Fruit fly (Drosophila melanogaster): ENCODE data around the gene eya.

The eya gene

dm6 chr2L:6562358-6562687, 15.5 kb upstream of the eya start:
- TF ChIP-seq tj (GFP tag; optimal IDR thresholded peaks at IDR 0.05) (peak; percentile 94), pad (GFP tag; optimal IDR thresholded peaks at IDR 0.05) (no peak), ovo (GFP tag; optimal IDR thresholded peaks at IDR 0.05) (no peak), CG5204 (GFP tag; optimal IDR thresholded peaks at IDR 0.05) (no peak), CG12768 (GFP tag; optimal IDR thresholded peaks at IDR 0.05) (no peak), Clk (GFP tag; optimal IDR thresholded peaks at IDR 0.05) (no peak), CG33017 (tag; optimal IDR thresholded peaks at IDR 0.05) (no peak), Mnt (GFP tag; optimal IDR thresholded peaks at IDR 0.05) (peak; percentile 20)

- TF ChIP-seq CG7045 (GFP tag; optimal IDR thresholded peaks at IDR 0.05) (peak; percentile 91), CG14711 (tag; optimal IDR thresholded peaks at IDR 0.05) (peak; percentile 88), Hr96 (GFP tag; optimal IDR thresholded peaks at IDR 0.05) (peak; percentile 97), cnc (optimal IDR thresholded peaks at IDR 0.05) (no peak), CG12768 (GFP tag; optimal IDR thresholded peaks at IDR 0.05) (peak; percentile 94), CG33017 (tag; optimal IDR thresholded peaks at IDR 0.05) (peak; percentile 90), bab1 (GFP tag; optimal IDR thresholded peaks at IDR 0.05) (peak; percentile 84), Crg-1 (GFP tag; optimal IDR thresholded peaks at IDR 0.05) (peak; percentile 87), kay (GFP tag; ENCODE audit: borderline replicate concordance) (no peak), ovo (GFP tag; optimal IDR thresholded peaks at IDR 0.05) (peak; percentile 91), Clk (GFP tag; optimal IDR thresholded peaks at IDR 0.05) (peak; percentile 87), CG1620 (GFP tag; optimal IDR thresholded peaks at IDR 0.05) (peak; percentile 80), pad (GFP tag; optimal IDR thresholded peaks at IDR 0.05) (peak; percentile 78), toe (GFP tag; optimal IDR thresholded peaks at IDR 0.05) (peak; percentile 97), CG7101 (tag; optimal IDR thresholded peaks at IDR 0.05) (peak; percentile 92), tj (GFP tag; optimal IDR thresholded peaks at IDR 0.05) (no peak), CG11617 (GFP tag; optimal IDR thresholded peaks at IDR 0.05) (peak; percentile 92), CG5204 (GFP tag; optimal IDR thresholded peaks at IDR 0.05) (peak; percentile 91), cic (GFP tag; optimal IDR thresholded peaks at IDR 0.05) (peak; percentile 74), Mnt (GFP tag; optimal IDR thresholded peaks at IDR 0.05) (peak; percentile 81)
These were observed 14.9 kb upstream of the eya start, which contains the start of the genes Trmt6 and Ent2 for dm6 chr2L:6561463-6562357. TSS of gene Trmt6 (minus strand) at chr2L:6562289. TSS of gene Ent2 (plus strand) at chr2L:6562325.

- TF ChIP-seq toe (GFP tag; optimal IDR thresholded peaks at IDR 0.05) (no peak), cnc (optimal IDR thresholded peaks at IDR 0.05) (no peak), CG7101 (tag; optimal IDR thresholded peaks at IDR 0.05) (no peak), cic (GFP tag; optimal IDR thresholded peaks at IDR 0.05) (no peak), CG5204 (GFP tag; optimal IDR thresholded peaks at IDR 0.05) (no peak), Crg-1 (GFP tag; optimal IDR thresholded peaks at IDR 0.05) (no peak), Mnt (GFP tag; optimal IDR thresholded peaks at IDR 0.05) (no peak)
These were observed 12.4 kb upstream of the eya start, which contains the start of gene COX5BL for dm6 chr2L:6559131-6559530. TSS of gene COX5BL (plus strand) at chr2L:6559431.

- TF ChIP-seq CG1620 (GFP tag; optimal IDR thresholded peaks at IDR 0.05) (peak; percentile 83), ovo (GFP tag; optimal IDR thresholded peaks at IDR 0.05) (no peak), bab1 (GFP tag; optimal IDR thresholded peaks at IDR 0.05) (peak; percentile 71), Mnt (GFP tag; optimal IDR thresholded peaks at IDR 0.05) (no peak), Hr96 (GFP tag; optimal IDR thresholded peaks at IDR 0.05) (peak; percentile 78), toe (GFP tag; optimal IDR thresholded peaks at IDR 0.05) (peak; percentile 78), tj (GFP tag; optimal IDR thresholded peaks at IDR 0.05) (no peak), CG33017 (tag; optimal IDR thresholded peaks at IDR 0.05) (no peak), cic (GFP tag; optimal IDR thresholded peaks at IDR 0.05) (no peak), CG7045 (GFP tag; optimal IDR thresholded peaks at IDR 0.05) (peak; percentile 48), CG11617 (GFP tag; optimal IDR thresholded peaks at IDR 0.05) (no peak), CG12768 (GFP tag; optimal IDR thresholded peaks at IDR 0.05) (peak; percentile 60), Crg-1 (GFP tag; optimal IDR thresholded peaks at IDR 0.05) (no peak), CG14711 (tag; optimal IDR thresholded peaks at IDR 0.05) (peak; percentile 49), kay (GFP tag; ENCODE audit: borderline replicate concordance) (no peak), CG7101 (tag; optimal IDR thresholded peaks at IDR 0.05) (peak; percentile 13), cnc (optimal IDR thresholded peaks at IDR 0.05) (no peak), pad (GFP tag; optimal IDR thresholded peaks at IDR 0.05) (peak; percentile 73), Clk (GFP tag; optimal IDR thresholded peaks at IDR 0.05) (peak; percentile 50), CG5204 (GFP tag; optimal IDR thresholded peaks at IDR 0.05) (peak; percentile 21)
These were observed 10.9 kb upstream of the eya start, which contains the start of the genes IFT52 and COX5B for dm6 chr2L:6557429-6558384. TSS of gene IFT52 (minus strand) at chr2L:6557502. TSS of gene COX5B (plus strand) at chr2L:6557800.

dm6 chr2L:6553797-6554188, 7.0 kb upstream of the eya start:
- TF ChIP-seq CG1620 (GFP tag; optimal IDR thresholded peaks at IDR 0.05) (no peak), CG7101 (tag; optimal IDR thresholded peaks at IDR 0.05) (no peak), CG5204 (GFP tag; optimal IDR thresholded peaks at IDR 0.05) (no peak), tj (GFP tag; optimal IDR thresholded peaks at IDR 0.05) (no peak), CG33017 (tag; optimal IDR thresholded peaks at IDR 0.05) (no peak), CG11617 (GFP tag; optimal IDR thresholded peaks at IDR 0.05) (no peak), ovo (GFP tag; optimal IDR thresholded peaks at IDR 0.05) (no peak)
